Fruit fly (Drosophila melanogaster) whole organism, prepupa: Measurements from ENCODE around the gene CG9130.

Experiments
- Blimp-1 ChIP-seq: fragments of 200-800 bp; sonication (Bioruptor generic); optimal IDR thresholded peaks from 3 replicates; lab custom pipeline; 2017; ENCODE audit warnings: missing biosample characterization, missing genetic modification characterization, mild to moderate bottlenecking, moderate library complexity, missing genetic modification reagents
- CG10631 ChIP-seq: fragments of 200-800 bp; sonication (Bioruptor generic); optimal IDR thresholded peaks from 2 replicates; lab custom pipeline; 2016; ENCODE audit warnings: missing biosample characterization, missing genetic modification characterization
- CG10669 ChIP-seq: fragments of 200-800 bp; sonication (Bioruptor generic); optimal IDR thresholded peaks from 3 replicates; lab custom pipeline; 2018; ENCODE audit warnings: missing biosample characterization, mild to moderate bottlenecking, missing genetic modification characterization, moderate library complexity
- CG11294 ChIP-seq: fragments of 200-800 bp; sonication (Bioruptor generic); IDR thresholded peaks from 2 replicates; pipeline ENCODE4 v1.3.6; 2022; ENCODE audit warnings: missing biosample characterization, missing genetic modification characterization
- CG11902 ChIP-seq: fragments of 200-800 bp; sonication (Bioruptor generic); optimal IDR thresholded peaks from 3 replicates; lab custom pipeline; 2016; ENCODE audit warnings: missing biosample characterization, missing genetic modification characterization
- CG15336 ChIP-seq: fragments of 200-800 bp; sonication (Bioruptor generic); IDR thresholded peaks from 2 replicates; pipeline ENCODE4 v1.3.6; 2022; ENCODE audit warnings: missing biosample characterization, missing genetic modification characterization
- CG1621 ChIP-seq: fragments of 200-800 bp; sonication (Bioruptor generic); optimal IDR thresholded peaks from 3 replicates; lab custom pipeline; 2018; ENCODE audit warnings: missing biosample characterization, mild to moderate bottlenecking, missing genetic modification characterization
- CG16779 ChIP-seq: fragments of 200-800 bp; sonication (Bioruptor generic); optimal IDR thresholded peaks from 3 replicates; lab custom pipeline; 2017; ENCODE audit warnings: missing biosample characterization, mild to moderate bottlenecking, missing genetic modification characterization
- CG3032 ChIP-seq: fragments of 200-800 bp; optimal IDR thresholded peaks from 2 replicates; lab custom pipeline; 2019; ENCODE audit warnings: missing biosample characterization, mild to moderate bottlenecking, missing genetic modification characterization, moderate library complexity
- CG31627 ChIP-seq: fragments of 200-800 bp; sonication (Bioruptor generic); optimal IDR thresholded peaks from 3 replicates; lab custom pipeline; 2016; ENCODE audit warnings: missing biosample characterization, missing genetic modification characterization
- CG32006 ChIP-seq: fragments of 200-800 bp; sonication (Bioruptor generic); optimal IDR thresholded peaks from 3 replicates; lab custom pipeline; 2017; ENCODE audit warnings: missing biosample characterization, mild to moderate bottlenecking, missing genetic modification characterization
- CG34406 ChIP-seq: fragments of 200-800 bp; sonication (Bioruptor generic); optimal IDR thresholded peaks from 3 replicates; lab custom pipeline; 2016; ENCODE audit warnings: missing biosample characterization, missing genetic modification characterization
- CG4318 ChIP-seq: fragments of 200-800 bp; sonication (Bioruptor generic); optimal IDR thresholded peaks from 3 replicates; lab custom pipeline; 2017; ENCODE audit warnings: missing biosample characterization, mild to moderate bottlenecking, missing genetic modification characterization
- CG6163 ChIP-seq: fragments of 200-800 bp; sonication (Bioruptor generic); IDR thresholded peaks from 3 replicates; pipeline ENCODE4 v1.3.6; 2022; ENCODE audit warnings: missing biosample characterization, missing genetic modification characterization
- CG6792 ChIP-seq: fragments of 200-800 bp; sonication (Bioruptor generic); optimal IDR thresholded peaks from 3 replicates; lab custom pipeline; 2016; ENCODE audit warnings: missing biosample characterization, missing genetic modification characterization
- CG6808 ChIP-seq: fragments of 200-800 bp; sonication (Bioruptor generic); optimal IDR thresholded peaks from 3 replicates; lab custom pipeline; 2017; ENCODE audit warnings: missing biosample characterization, missing genetic modification characterization, mild to moderate bottlenecking, moderate library complexity, missing genetic modification reagents
- CG6854 ChIP-seq: fragments of 200-800 bp; sonication (Bioruptor generic); optimal IDR thresholded peaks from 2 replicates; lab custom pipeline; 2017; ENCODE audit warnings: missing biosample characterization, mild to moderate bottlenecking, missing genetic modification characterization
- CG7368 ChIP-seq: fragments of 200-800 bp; sonication (Bioruptor generic); optimal IDR thresholded peaks from 3 replicates; lab custom pipeline; 2016; ENCODE audit warnings: missing biosample characterization, missing genetic modification characterization
- CG8119 ChIP-seq: fragments of 200-800 bp; sonication (Bioruptor generic); IDR thresholded peaks from 3 replicates; pipeline ENCODE4 v1.3.6; 2022; ENCODE audit warnings: missing biosample characterization, missing genetic modification characterization
- CG8319 ChIP-seq: fragments of 200-800 bp; sonication (Bioruptor generic); optimal IDR thresholded peaks from 3 replicates; lab custom pipeline; 2016; ENCODE audit warnings: missing biosample characterization, missing genetic modification characterization
- Eip75B ChIP-seq: fragments of 200-800 bp; sonication (Bioruptor generic); optimal IDR thresholded peaks from 3 replicates; lab custom pipeline; 2016; ENCODE audit warnings: missing biosample characterization, missing genetic modification characterization
- Eip78C ChIP-seq: fragments of 200-800 bp; sonication (Bioruptor generic); peaks from one replicate; lab custom pipeline; 2016; ENCODE audit warnings: missing biosample characterization, missing genetic modification characterization
- Eip93F ChIP-seq: fragments of 200-800 bp; sonication (Bioruptor generic); optimal IDR thresholded peaks from 2 replicates; lab custom pipeline; 2016; ENCODE audit warnings: missing biosample characterization, mild to moderate bottlenecking, missing genetic modification characterization
- Ets21C ChIP-seq: fragments of 200-800 bp; sonication (Bioruptor generic); optimal IDR thresholded peaks from 3 replicates; lab custom pipeline; 2016; ENCODE audit warnings: missing biosample characterization, missing genetic modification characterization
- Ets96B ChIP-seq: fragments of 200-800 bp; optimal IDR thresholded peaks from 2 replicates; lab custom pipeline; 2019; ENCODE audit warnings: missing biosample characterization, mild to moderate bottlenecking, missing genetic modification characterization, moderate library complexity
- Gug ChIP-seq: fragments of 200-800 bp; sonication (Bioruptor generic); IDR thresholded peaks from 2 replicates; pipeline ENCODE4 v1.3.6; 2022; ENCODE audit warnings: missing biosample characterization, missing genetic modification characterization
- Hr38 ChIP-seq: sonication (Bioruptor generic); optimal IDR thresholded peaks from 2 replicates; lab custom pipeline; 2016; ENCODE audit warnings: missing biosample characterization, missing genetic modification characterization
- Hr39 ChIP-seq: fragments of 200-800 bp; sonication (Bioruptor generic); optimal IDR thresholded peaks from 2 replicates; lab custom pipeline; 2016; ENCODE audit warnings: missing biosample characterization, missing genetic modification characterization
- Hr4 ChIP-seq: fragments of 200-800 bp; sonication (Bioruptor generic); optimal IDR thresholded peaks from 3 replicates; lab custom pipeline; 2016; ENCODE audit warnings: missing biosample characterization, missing genetic modification characterization
- Lpt ChIP-seq: fragments of 200-800 bp; sonication (Bioruptor generic); optimal IDR thresholded peaks from 3 replicates; lab custom pipeline; 2016; ENCODE audit warnings: missing biosample characterization, missing genetic modification characterization
- Met ChIP-seq: fragments of 200-800 bp; sonication (Bioruptor generic); optimal IDR thresholded peaks from 3 replicates; lab custom pipeline; 2016; ENCODE audit warnings: missing biosample characterization, missing genetic modification characterization
- OdsH ChIP-seq: fragments of 200-800 bp; sonication (Bioruptor generic); optimal IDR thresholded peaks from 3 replicates; lab custom pipeline; 2016; ENCODE audit warnings: missing biosample characterization, missing genetic modification characterization
- Smox ChIP-seq: fragments of 200-800 bp; sonication (Bioruptor generic); optimal IDR thresholded peaks from 3 replicates; lab custom pipeline; 2016; ENCODE audit warnings: missing biosample characterization, missing genetic modification characterization
- Sox102F ChIP-seq: fragments of 200-800 bp; sonication (Bioruptor generic); optimal IDR thresholded peaks from 2 replicates; lab custom pipeline; 2016; ENCODE audit warnings: missing biosample characterization, mild to moderate bottlenecking, missing genetic modification characterization
- Sox14 ChIP-seq: fragments of 200-800 bp; sonication (Bioruptor generic); optimal IDR thresholded peaks from 3 replicates; lab custom pipeline; 2016; ENCODE audit warnings: missing biosample characterization, missing genetic modification characterization
- Sox15 ChIP-seq: fragments of 200-800 bp; sonication (Bioruptor generic); optimal IDR thresholded peaks from 3 replicates; lab custom pipeline; 2016; ENCODE audit warnings: missing biosample characterization, missing genetic modification characterization
- achi ChIP-seq: fragments of 200-800 bp; sonication (Bioruptor generic); optimal IDR thresholded peaks from 3 replicates; lab custom pipeline; 2016; ENCODE audit warnings: missing biosample characterization, missing genetic modification characterization
- acj6 ChIP-seq: fragments of 200-800 bp; sonication (Bioruptor generic); optimal IDR thresholded peaks from 3 replicates; lab custom pipeline; 2016; ENCODE audit warnings: missing biosample characterization, missing genetic modification characterization
- cyc ChIP-seq: fragments of 200-800 bp; sonication (Bioruptor generic); optimal IDR thresholded peaks from 3 replicates; lab custom pipeline; 2016; ENCODE audit warnings: missing biosample characterization, missing genetic modification characterization
- dac ChIP-seq: fragments of 200-800 bp; sonication (Bioruptor generic); optimal IDR thresholded peaks from 2 replicates; lab custom pipeline; 2017; ENCODE audit warnings: missing biosample characterization, mild to moderate bottlenecking, missing genetic modification characterization
- dsx ChIP-seq: fragments of 200-800 bp; optimal IDR thresholded peaks from 3 replicates; lab custom pipeline; 2019; ENCODE audit warnings: missing biosample characterization, mild to moderate bottlenecking, missing genetic modification characterization, moderate library complexity; ENCODE audit not compliant: poor library complexity, severe bottlenecking
- fd59A ChIP-seq: fragments of 200-800 bp; sonication (Bioruptor generic); optimal IDR thresholded peaks from 2 replicates; lab custom pipeline; 2017; ENCODE audit warnings: missing biosample characterization, mild to moderate bottlenecking, missing genetic modification characterization, missing genetic modification reagents
- fd85E ChIP-seq: fragments of 200-800 bp; sonication (Bioruptor generic); optimal IDR thresholded peaks from 3 replicates; lab custom pipeline; 2016; ENCODE audit warnings: missing biosample characterization, missing genetic modification characterization
- fkh ChIP-seq: fragments of 200-800 bp; sonication (Bioruptor generic); optimal IDR thresholded peaks from 3 replicates; lab custom pipeline; 2017; ENCODE audit warnings: missing biosample characterization, mild to moderate bottlenecking, missing genetic modification characterization, moderate library complexity
- lz ChIP-seq: fragments of 200-800 bp; sonication (Bioruptor generic); optimal IDR thresholded peaks from 3 replicates; lab custom pipeline; 2016; ENCODE audit warnings: missing biosample characterization, missing genetic modification characterization
- net ChIP-seq: fragments of 200-800 bp; sonication (Bioruptor generic); optimal IDR thresholded peaks from 3 replicates; lab custom pipeline; 2016; ENCODE audit warnings: missing biosample characterization, missing genetic modification characterization
- salr ChIP-seq, 2 experiments: fragments of 200-800 bp; sonication (Bioruptor generic); optimal IDR thresholded peaks; 3 replicates each; lab custom pipeline; 2016 to 2018; ENCODE audit warnings: missing biosample characterization in 2 of 2, missing genetic modification characterization in 2 of 2, mild to moderate bottlenecking in 1 of 2
- spab ChIP-seq: fragments of 200-800 bp; sonication (Bioruptor generic); optimal IDR thresholded peaks from 2 replicates; lab custom pipeline; 2017; ENCODE audit warnings: missing biosample characterization, mild to moderate bottlenecking, missing genetic modification characterization, missing genetic modification reagents
- ss ChIP-seq, 2 experiments: fragments of 200-800 bp; sonication (Bioruptor generic); optimal IDR thresholded peaks; 2 replicates in 1 of 2; 3 replicates in 1 of 2; lab custom pipeline; 2017 to 2018; ENCODE audit warnings: mild to moderate bottlenecking in 2 of 2, missing biosample characterization in 2 of 2, missing genetic modification characterization in 2 of 2, moderate library complexity in 1 of 2
- topi ChIP-seq: fragments of 200-800 bp; sonication (Bioruptor generic); optimal IDR thresholded peaks from 3 replicates; lab custom pipeline; 2016; ENCODE audit warnings: missing biosample characterization, missing genetic modification characterization
- vri ChIP-seq: fragments of 200-800 bp; sonication (Bioruptor generic); optimal IDR thresholded peaks from 3 replicates; lab custom pipeline; 2016; ENCODE audit warnings: missing biosample characterization, mild to moderate bottlenecking, missing genetic modification characterization

The CG9130 gene

DNA sequence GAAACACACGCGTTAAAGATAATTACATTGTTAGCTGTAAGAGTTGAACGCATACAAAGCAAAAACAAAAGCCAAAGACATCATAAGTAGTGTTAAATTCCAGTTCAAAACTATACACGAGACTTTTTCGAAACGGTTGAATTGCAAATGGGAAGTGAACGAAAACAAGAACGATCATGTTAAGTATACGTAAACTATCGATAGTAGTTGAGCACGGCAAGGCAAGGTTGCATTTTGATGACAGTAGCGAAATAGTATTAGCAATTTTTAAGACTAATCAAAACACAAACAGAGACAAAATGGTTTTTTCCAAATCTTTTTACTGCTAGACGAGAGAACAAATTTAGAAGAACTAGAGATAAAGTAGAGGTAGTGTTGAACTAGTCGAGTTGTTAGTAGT, 43.0 kb downstream of the CG9130 start:
- TF ChIP-seq CG3032 (tag; lab: Kevin White, UChicago) (no peak), CG8119 (no peak), Eip93F (no peak), achi (no peak), CG4318 (GFP tag; lab: Kevin White, UChicago) (no peak), dac (no peak), Ets96B (no peak), dsx (GFP tag; lab: Kevin White, UChicago) (no peak), topi (GFP tag; lab: Kevin White, UChicago) (no peak), Sox14 (GFP tag; lab: Kevin White, UChicago) (no peak), Met (GFP tag; lab: Kevin White, UChicago) (no peak), Eip75B (GFP tag; lab: Kevin White, UChicago) (no peak), CG31627 (GFP tag; lab: Kevin White, UChicago) (no peak), Hr38 (no peak), CG6163 (GFP tag; lab: Robert Waterston, UW) (no peak), CG32006 (no peak)

DNA sequence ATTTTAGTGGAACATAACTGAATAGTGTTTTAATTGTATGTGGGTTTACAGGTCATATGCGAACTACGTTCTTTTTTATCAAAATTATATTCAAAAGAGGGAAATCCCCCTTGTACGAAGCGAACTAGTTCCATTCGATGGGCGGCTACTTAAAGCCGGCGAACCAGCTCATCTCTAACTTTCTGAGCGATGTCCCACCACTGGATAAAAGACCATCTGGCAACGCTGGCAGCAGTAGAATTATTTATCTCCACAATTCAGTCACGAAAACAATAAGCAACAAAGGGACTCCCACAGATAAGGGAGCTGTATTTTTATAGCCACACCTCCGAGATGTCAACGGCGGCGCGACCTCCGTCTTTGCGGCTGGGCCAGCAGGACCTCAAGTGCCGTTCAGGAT, 43.9 kb downstream of the CG9130 start, which contains the start of gene Rabex-5:
Gene Rabex-5, plus strand, starts transcription at position 221 of the 400 bp plus-strand sequence.
- TF ChIP-seq Blimp-1 (GFP tag; lab: Kevin White, UChicago), result no peak
- TF ChIP-seq ss (GFP tag; optimal IDR thresholded peaks at IDR 0.05; lab: Kevin White, UChicago), result no peak
- no peak for TF ChIP-seq CG6163 (GFP tag; lab: Robert Waterston, UW)
- TF ChIP-seq Gug, result no peak
- TF ChIP-seq cyc, result peak; percentile 19
- TF ChIP-seq topi (GFP tag; lab: Kevin White, UChicago), result no peak
- no peak for TF ChIP-seq CG11902 (GFP tag; lab: Kevin White, UChicago)
- no peak for TF ChIP-seq Smox (GFP tag; lab: Kevin White, UChicago)
- no peak for TF ChIP-seq Sox15 (GFP tag; lab: Kevin White, UChicago)
- TF ChIP-seq CG6808 (GFP tag; lab: Kevin White, UChicago), result peak; percentile 43
- no peak for TF ChIP-seq CG1621 (tag; lab: Kevin White, UChicago)
- TF ChIP-seq CG3032 (tag; lab: Kevin White, UChicago), result no peak
- TF ChIP-seq Lpt (GFP tag; lab: Kevin White, UChicago), result no peak
- TF ChIP-seq lz (GFP tag; lab: Kevin White, UChicago), result no peak
- no peak for TF ChIP-seq Met (GFP tag; lab: Kevin White, UChicago)
- TF ChIP-seq Eip93F, result no peak
- no peak for TF ChIP-seq fkh (GFP tag; lab: Kevin White, UChicago)
- TF ChIP-seq CG7368 (GFP tag; lab: Kevin White, UChicago), result no peak
- no peak for TF ChIP-seq CG8319 (GFP tag; lab: Kevin White, UChicago)
- no peak for TF ChIP-seq CG10631 (GFP tag; lab: Kevin White, UChicago)
- TF ChIP-seq net (GFP tag; lab: Kevin White, UChicago), result no peak
- TF ChIP-seq vri (GFP tag; lab: Kevin White, UChicago), result no peak
- no peak for TF ChIP-seq CG11294 (GFP tag; lab: Robert Waterston, UW)
- TF ChIP-seq CG10669 (GFP tag; lab: Kevin White, UChicago), result no peak
- no peak for TF ChIP-seq Hr4 (GFP tag; lab: Kevin White, UChicago)
- no peak for TF ChIP-seq fd85E (GFP tag; lab: Kevin White, UChicago)
- TF ChIP-seq dac, result no peak
- TF ChIP-seq Sox102F (GFP tag; lab: Kevin White, UChicago), result no peak
- TF ChIP-seq CG34406 (GFP tag; lab: Kevin White, UChicago), result no peak
- TF ChIP-seq Ets21C (GFP tag; lab: Kevin White, UChicago), result peak; percentile 13
- peak; percentile 12 for TF ChIP-seq acj6 (GFP tag; lab: Kevin White, UChicago)
- TF ChIP-seq fd59A, result no peak
- TF ChIP-seq salr (GFP tag; optimal IDR thresholded peaks at IDR 0.05; lab: Kevin White, UChicago), result no peak
- no peak for TF ChIP-seq Eip78C (GFP tag; lab: Kevin White, UChicago)
- no peak for TF ChIP-seq Hr38
- peak; percentile 35 for TF ChIP-seq Hr39 (GFP tag; lab: Kevin White, UChicago)
- no peak for TF ChIP-seq CG6854
- no peak for TF ChIP-seq spab
- TF ChIP-seq CG6792, result no peak
- no peak for TF ChIP-seq Ets96B
- TF ChIP-seq OdsH (GFP tag; lab: Kevin White, UChicago), result no peak
- TF ChIP-seq CG16779 (tag; lab: Kevin White, UChicago), result no peak
- 0 out of 2 replicates have a peak, but pooled peaks have one; percentile 22 for TF ChIP-seq CG15336 (GFP tag; lab: Robert Waterston, UW)
- TF ChIP-seq achi, result no peak
